Worm (Caenorhabditis elegans) whole organism, L1 larva: ENCODE results near the gene C56C10.9.

Source experiments
- C34B4.2 ChIP-seq: sonication (generic microtip); optimal IDR thresholded peaks from 2 replicates; lab custom pipeline; 2017; ENCODE audit warnings: mild to moderate bottlenecking, missing genetic modification characterization, missing compliant biosample characterization
- F16B12.6 ChIP-seq: fragments of 150-350 bp; optimal IDR thresholded peaks from 2 replicates; lab custom pipeline; 2014; ENCODE audit warnings: missing biosample characterization, missing genetic modification characterization
- Y116A8C.19 ChIP-seq: sonication (generic microtip); optimal IDR thresholded peaks from 2 replicates; lab custom pipeline; 2016; ENCODE audit warnings: missing compliant biosample characterization, missing genetic modification characterization, borderline replicate concordance
- blmp-1 ChIP-seq: fragments of 150-350 bp; optimal IDR thresholded peaks from 2 replicates; lab custom pipeline; 2014; ENCODE audit warnings: missing biosample characterization, missing genetic modification characterization
- ceh-63 ChIP-seq: fragments of 200-800 bp; sonication (Bioruptor generic); optimal IDR thresholded peaks from 2 replicates; lab custom pipeline; 2018; ENCODE audit warnings: mild to moderate bottlenecking, missing genetic modification characterization, missing compliant biosample characterization
- ceh-88 ChIP-seq: fragments of 200-800 bp; sonication (Bioruptor generic); IDR thresholded peaks from 2 replicates; pipeline ENCODE4 v1.3.6; 2022; ENCODE audit warnings: missing genetic modification characterization, missing compliant biosample characterization
- ceh-90 ChIP-seq: sonication (generic microtip); optimal IDR thresholded peaks from 2 replicates; lab custom pipeline; 2016; ENCODE audit warnings: missing genetic modification characterization, missing compliant biosample characterization
- dsc-1 ChIP-seq: sonication (generic microtip); optimal IDR thresholded peaks from 2 replicates; lab custom pipeline; 2016; ENCODE audit warnings: mild to moderate bottlenecking, missing genetic modification characterization, missing compliant biosample characterization
- egl-13 ChIP-seq: sonication (generic microtip); optimal IDR thresholded peaks from 2 replicates; lab custom pipeline; 2016; ENCODE audit warnings: missing genotype, missing genetic modification reagents, missing genetic modification characterization, missing compliant biosample characterization
- elt-3 ChIP-seq, 6 experiments: fragments of 150-350 bp in 1 of 6; sonication (generic microtip); optimal IDR thresholded peaks; 2 replicates each; lab custom pipeline; 2017 to 2018; ENCODE audit warnings: missing biosample characterization in 6 of 6, missing genetic modification characterization in 6 of 6, inconsistent platforms in 1 of 6
- ets-5 ChIP-seq: fragments of 200-800 bp; sonication (Bioruptor generic); IDR thresholded peaks from 2 replicates; pipeline ENCODE4 v1.3.6; 2022; ENCODE audit warnings: missing genetic modification characterization, missing compliant biosample characterization
- fkh-10 ChIP-seq: sonication (generic microtip); optimal IDR thresholded peaks from 2 replicates; lab custom pipeline; 2017; ENCODE audit warnings: missing biosample characterization, missing genetic modification reagents, missing genetic modification characterization
- fkh-4 ChIP-seq: sonication (generic microtip); optimal IDR thresholded peaks from 2 replicates; lab custom pipeline; 2016; ENCODE audit warnings: missing compliant biosample characterization, missing genetic modification characterization, borderline replicate concordance
- fkh-8 ChIP-seq: sonication (generic microtip); optimal IDR thresholded peaks from 2 replicates; lab custom pipeline; 2016; ENCODE audit warnings: mild to moderate bottlenecking, missing genetic modification characterization, missing compliant biosample characterization
- grh-1 ChIP-seq: fragments of 200-800 bp; sonication (Bioruptor generic); IDR thresholded peaks from 2 replicates; pipeline ENCODE4 v1.3.6; 2022; ENCODE audit warnings: missing genetic modification reagents, missing genetic modification characterization, missing compliant biosample characterization
- hlh-17 ChIP-seq: fragments of 200-800 bp; sonication (Bioruptor generic); optimal IDR thresholded peaks from 2 replicates; lab custom pipeline; 2018; ENCODE audit warnings: missing genetic modification characterization, mild to moderate bottlenecking, missing compliant biosample characterization, moderate library complexity, borderline replicate concordance
- hlh-4 ChIP-seq: sonication (generic microtip); optimal IDR thresholded peaks from 2 replicates; lab custom pipeline; 2016; ENCODE audit warnings: mild to moderate bottlenecking, missing genetic modification characterization, missing compliant biosample characterization
- hpl-2 ChIP-seq: fragments of 150-350 bp; optimal IDR thresholded peaks from 2 replicates; lab custom pipeline; 2014; ENCODE audit warnings: missing biosample characterization, missing genetic modification reagents, missing genetic modification characterization
- jun-1 ChIP-seq: fragments of 150-350 bp; optimal IDR thresholded peaks from 2 replicates; lab custom pipeline; 2014; ENCODE audit warnings: missing biosample characterization, missing genetic modification reagents, missing genetic modification characterization
- lin-14 ChIP-seq: fragments of 200-800 bp; sonication (Bioruptor generic); optimal IDR thresholded peaks from 2 replicates; lab custom pipeline; 2018; ENCODE audit warnings: mild to moderate bottlenecking, missing genetic modification characterization, moderate library complexity, missing compliant biosample characterization
- lsy-2 ChIP-seq, 2 experiments: fragments of 150-350 bp; optimal IDR thresholded peaks; 2 replicates each; lab custom pipeline; 2014; ENCODE audit warnings: missing biosample characterization in 2 of 2, missing genetic modification characterization in 2 of 2
- mdl-1 ChIP-seq, 2 experiments: fragments of 150-350 bp; optimal IDR thresholded peaks; 2 replicates each; lab custom pipeline; 2014 to 2017; ENCODE audit warnings: missing biosample characterization in 2 of 2, missing genetic modification characterization in 2 of 2, inconsistent platforms in 1 of 2
- mep-1 ChIP-seq: fragments of 150-350 bp; optimal IDR thresholded peaks from 2 replicates; lab custom pipeline; 2014; ENCODE audit warnings: missing biosample characterization, missing genetic modification characterization
- nhr-11 ChIP-seq: fragments of 150-350 bp; optimal IDR thresholded peaks from 2 replicates; lab custom pipeline; 2014; ENCODE audit warnings: missing biosample characterization, missing genetic modification characterization
- nhr-12 ChIP-seq: sonication (generic microtip); optimal IDR thresholded peaks from 2 replicates; lab custom pipeline; 2017; ENCODE audit warnings: missing biosample characterization, missing genetic modification characterization
- nhr-19 ChIP-seq: fragments of 200-800 bp; sonication (Bioruptor generic); conservative IDR thresholded peaks from 2 replicates; pipeline ENCODE4 v1.3.6; 2022; ENCODE audit warnings: missing genetic modification characterization, missing compliant biosample characterization
- nhr-20 ChIP-seq: sonication (generic microtip); optimal IDR thresholded peaks from 2 replicates; lab custom pipeline; 2016; ENCODE audit warnings: mild to moderate bottlenecking, missing genetic modification characterization, missing compliant biosample characterization
- nhr-28 ChIP-seq: fragments of 150-350 bp; optimal IDR thresholded peaks from 2 replicates; lab custom pipeline; 2014; ENCODE audit warnings: missing biosample characterization, missing genetic modification characterization
- nhr-47 ChIP-seq: sonication (generic microtip); optimal IDR thresholded peaks from 2 replicates; lab custom pipeline; 2016; ENCODE audit warnings: mild to moderate bottlenecking, missing genetic modification characterization, moderate library complexity, missing compliant biosample characterization
- nhr-71 ChIP-seq: sonication (generic microtip); optimal IDR thresholded peaks from 2 replicates; lab custom pipeline; 2016; ENCODE audit warnings: mild to moderate bottlenecking, missing genetic modification characterization, moderate library complexity, missing compliant biosample characterization
- nhr-77 ChIP-seq: fragments of 150-350 bp; optimal IDR thresholded peaks from 2 replicates; lab custom pipeline; 2014; ENCODE audit warnings: missing biosample characterization, missing genetic modification characterization
- nhr-85 ChIP-seq: sonication (generic microtip); peaks from one replicate; lab custom pipeline; 2016; ENCODE audit warnings: missing genetic modification characterization, inconsistent platforms, missing compliant biosample characterization
- nhr-90 ChIP-seq: sonication (generic microtip); optimal IDR thresholded peaks from 2 replicates; lab custom pipeline; 2016; ENCODE audit warnings: mild to moderate bottlenecking, missing genetic modification characterization, missing compliant biosample characterization; ENCODE audit not compliant: poor library complexity
- pag-3 ChIP-seq: sonication (generic microtip); optimal IDR thresholded peaks from 2 replicates; lab custom pipeline; 2017; ENCODE audit warnings: missing genetic modification characterization, mild to moderate bottlenecking, missing compliant biosample characterization, antibody characterized with exemption, borderline replicate concordance; ENCODE audit not compliant: insufficient read depth
- pqm-1 ChIP-seq: sonication (generic microtip); optimal IDR thresholded peaks from 3 replicates; lab custom pipeline; 2017; ENCODE audit warnings: missing biosample characterization, missing genetic modification characterization
- skn-1 ChIP-seq: fragments of 150-350 bp; optimal IDR thresholded peaks from 2 replicates; lab custom pipeline; 2014; ENCODE audit warnings: missing biosample characterization, missing genetic modification characterization
- snpc-4 ChIP-seq: fragments of 150-350 bp; optimal IDR thresholded peaks from 2 replicates; lab custom pipeline; 2014; ENCODE audit warnings: missing biosample characterization, missing genetic modification characterization
- snu-23 ChIP-seq: sonication (generic microtip); optimal IDR thresholded peaks from 2 replicates; lab custom pipeline; 2016; ENCODE audit warnings: missing genetic modification characterization, missing compliant biosample characterization
- sox-4 ChIP-seq: sonication (generic microtip); optimal IDR thresholded peaks from 2 replicates; lab custom pipeline; 2016; ENCODE audit warnings: missing genetic modification characterization, missing compliant biosample characterization
- sptf-1 ChIP-seq: fragments of 150-350 bp; optimal IDR thresholded peaks from 2 replicates; lab custom pipeline; 2014; ENCODE audit warnings: missing biosample characterization, missing genetic modification characterization
- swsn-7 ChIP-seq: sonication (generic microtip); optimal IDR thresholded peaks from 2 replicates; lab custom pipeline; 2016; ENCODE audit warnings: missing genetic modification characterization, missing compliant biosample characterization
- tlp-1 ChIP-seq: fragments of 150-350 bp; optimal IDR thresholded peaks from 2 replicates; lab custom pipeline; 2014; ENCODE audit warnings: missing biosample characterization, missing genetic modification characterization
- unc-130 ChIP-seq: fragments of 150-350 bp; optimal IDR thresholded peaks from 2 replicates; lab custom pipeline; 2017; ENCODE audit warnings: missing biosample characterization, missing genetic modification characterization, inconsistent platforms
- unc-86 ChIP-seq: sonication (generic microtip); optimal IDR thresholded peaks from 2 replicates; lab custom pipeline; 2016; ENCODE audit warnings: missing genetic modification characterization, missing compliant biosample characterization
- unc-98 ChIP-seq: fragments of 200-800 bp; sonication (Bioruptor generic); IDR thresholded peaks from 2 replicates; pipeline ENCODE4 v1.3.6; 2022; ENCODE audit warnings: missing genetic modification characterization, missing compliant biosample characterization
- vab-15 ChIP-seq: sonication (generic microtip); optimal IDR thresholded peaks from 2 replicates; lab custom pipeline; 2017; ENCODE audit warnings: missing genotype, mild to moderate bottlenecking, missing genetic modification characterization, missing compliant biosample characterization
- xbp-1 ChIP-seq: sonication (generic microtip); optimal IDR thresholded peaks from 2 replicates; lab custom pipeline; 2016; ENCODE audit warnings: missing genetic modification characterization, missing compliant biosample characterization
- ztf-4 ChIP-seq: fragments of 150-350 bp; optimal IDR thresholded peaks from 2 replicates; lab custom pipeline; 2014; ENCODE audit warnings: missing biosample characterization, missing genetic modification characterization

The C56C10.9 gene

ce11 chrII:6610262-6610661 is 18.1 kb upstream of the C56C10.9 start (continued):
- TF ChIP-seq nhr-71 (tag; lab: Kevin White, UChicago) (peak; percentile 19), nhr-12 (no peak), mdl-1 (tag; optimal IDR thresholded peaks at IDR 0.05; lab: Kevin White, UChicago) (no peak), nhr-11 (tag; lab: Kevin White, UChicago) (no peak), fkh-4 (tag; lab: Kevin White, UChicago) (no peak), ceh-88 (no peak), nhr-28 (no peak), fkh-8 (tag; lab: Kevin White, UChicago) (no peak), ets-5 (GFP tag; lab: Robert Waterston, UW) (no peak), tlp-1 (tag; lab: Kevin White, UChicago) (no peak), unc-130 (no peak), snpc-4 (tag; lab: Kevin White, UChicago) (no peak), nhr-19 (no peak), nhr-85 (tag; lab: Kevin White, UChicago) (peak; percentile 87), sptf-1 (no peak), nhr-90 (tag; lab: Kevin White, UChicago) (peak; percentile 1), pag-3 (tag; lab: Kevin White, UChicago) (no peak), elt-3 (tag; optimal IDR thresholded peaks at IDR 0.05; lab: Kevin White, UChicago) (peak in 3 of 6 experiments; percentile 13 to 48 (median 25)), pqm-1 (tag; lab: Kevin White, UChicago) (no peak), dsc-1 (tag; lab: Kevin White, UChicago) (no peak), ceh-63 (GFP tag; lab: Kevin White, UChicago) (no peak), fkh-10 (no peak), unc-86 (tag; lab: Kevin White, UChicago) (no peak), swsn-7 (no peak), hlh-17 (GFP tag; lab: Kevin White, UChicago) (no peak), F16B12.6 (tag; lab: Kevin White, UChicago) (no peak), grh-1 (no peak), unc-98 (no peak), jun-1 (tag; lab: Kevin White, UChicago) (no peak), skn-1 (no peak), xbp-1 (tag; lab: Kevin White, UChicago) (no peak), mep-1 (peak; percentile 66), snu-23 (GFP tag; lab: Kevin White, UChicago) (peak; percentile 31), C34B4.2 (no peak), ceh-90 (tag; lab: Kevin White, UChicago) (no peak), nhr-47 (no peak), vab-15 (tag; lab: Kevin White, UChicago) (no peak), blmp-1 (tag; lab: Kevin White, UChicago) (peak; percentile 54), nhr-20 (tag; lab: Kevin White, UChicago) (no peak), hpl-2 (GFP tag; lab: Kevin White, UChicago) (no peak), hlh-4 (tag; lab: Kevin White, UChicago) (no peak), lsy-2 (tag; optimal IDR thresholded peaks at IDR 0.05; lab: Kevin White, UChicago) (peak; percentile 0 to 31), lin-14 (GFP tag; lab: Kevin White, UChicago) (peak; percentile 74), Y116A8C.19 (tag; lab: Kevin White, UChicago) (no peak), nhr-77 (no peak), ztf-4 (no peak), sox-4 (tag; lab: Kevin White, UChicago) (no peak), egl-13 (no peak)
